In the genomic region with DNA sequence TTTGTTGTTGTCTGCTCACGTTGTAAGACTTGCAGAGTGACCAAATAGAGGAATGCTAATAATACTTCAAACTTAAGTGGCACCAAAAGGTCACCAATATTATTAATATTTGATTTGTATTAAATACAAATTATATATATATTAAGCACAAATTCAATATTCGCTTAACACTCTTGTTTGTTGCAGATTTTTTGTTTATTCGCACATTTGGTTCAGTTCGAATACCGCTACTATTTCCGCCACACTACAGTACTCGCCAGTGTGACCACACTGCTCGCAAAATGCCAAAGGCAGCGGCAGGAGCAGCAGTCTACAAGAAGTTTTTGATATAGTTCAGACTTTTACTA, we compare ENCODE assay signal across 5 fruit fly cellular contexts.
TF ChIP-seq lines count a peak whose summit lies in the region.

Gene Max, minus strand, starts transcription at position 44 of the 347 bp plus-strand sequence.

TF ChIP-seq in whole organism, adult, 20 proteins besides CTCF, POLR2A, EP300 and RAD21 (continued from another document):
- TF ChIP-seq toe (GFP tag; optimal IDR thresholded peaks at IDR 0.05; lab: Kevin White, UChicago) (no peak), CG33017 (tag; optimal IDR thresholded peaks at IDR 0.05; lab: Kevin White, UChicago) (peak; percentile 77), CG14711 (tag; optimal IDR thresholded peaks at IDR 0.05; lab: Kevin White, UChicago) (peak; percentile 77)

TF ChIP-seq in whole organism, embryonic, 481 proteins besides CTCF, POLR2A, EP300 and RAD21 (continued from another document and continues in another):
- peak; percentile 72 for TF ChIP-seq tgo (GFP tag; IDR thresholded peaks at IDR 0.05; lab: Robert Waterston, UW)
- TF ChIP-seq Hr51 (GFP tag; optimal IDR thresholded peaks at IDR 0.05; lab: Kevin White, UChicago), result peak in 1 of 2 experiments; percentile 82
- no peak for TF ChIP-seq trh (GFP tag; optimal IDR thresholded peaks at IDR 0.05; lab: Kevin White, UChicago)
- no peak for TF ChIP-seq ash1 (GFP tag; optimal IDR thresholded peaks at IDR 0.05; lab: Kevin White, UChicago)
- TF ChIP-seq Eip74EF (GFP tag; optimal IDR thresholded peaks at IDR 0.05; lab: Kevin White, UChicago), result no peak
- peak; percentile 35; the same call in 1 of the 2 replicates for TF ChIP-seq Drgx (GFP tag; IDR thresholded peaks at IDR 0.05; lab: Robert Waterston, UW)
- TF ChIP-seq odd (GFP tag; optimal IDR thresholded peaks at IDR 0.05; lab: Kevin White, UChicago), result peak; percentile 48
- 0 out of 3 replicates have a peak, but pooled peaks have one; percentile 32 for TF ChIP-seq CG11093 (GFP tag; IDR thresholded peaks at IDR 0.05; lab: Robert Waterston, UW)
- peak; percentile 43 for TF ChIP-seq Six4 (GFP tag; optimal IDR thresholded peaks at IDR 0.05; lab: Kevin White, UChicago)
- peak; percentile 25 for TF ChIP-seq vfl (GFP tag; optimal IDR thresholded peaks at IDR 0.05; lab: Kevin White, UChicago)
- no peak for TF ChIP-seq CkIIα-i1 (GFP tag; IDR thresholded peaks at IDR 0.05; lab: Robert Waterston, UW)
- TF ChIP-seq Blimp-1 (GFP tag; optimal IDR thresholded peaks at IDR 0.05; lab: Kevin White, UChicago), result peak; percentile 70
- TF ChIP-seq jing (GFP tag; optimal IDR thresholded peaks at IDR 0.05; lab: Kevin White, UChicago), result no peak
- peak; percentile 73 for TF ChIP-seq CG10654 (GFP tag; optimal IDR thresholded peaks at IDR 0.05; lab: Kevin White, UChicago)
- TF ChIP-seq Mes4 (GFP tag; optimal IDR thresholded peaks at IDR 0.05; lab: Kevin White, UChicago), result no peak
- TF ChIP-seq p53 (GFP tag; optimal IDR thresholded peaks at IDR 0.05; lab: Kevin White, UChicago), result no peak
- TF ChIP-seq CG12104 (GFP tag; optimal IDR thresholded peaks at IDR 0.05; lab: Kevin White, UChicago), result peak; percentile 63
- TF ChIP-seq ro (GFP tag; IDR thresholded peaks at IDR 0.05; lab: Robert Waterston, UW), result no peak
- TF ChIP-seq zen (tag; optimal IDR thresholded peaks at IDR 0.05; lab: Kevin White, UChicago), result peak; percentile 45
- no peak for TF ChIP-seq CG8944 (GFP tag; optimal IDR thresholded peaks at IDR 0.05; lab: Kevin White, UChicago)
- TF ChIP-seq cwo (GFP tag; optimal IDR thresholded peaks at IDR 0.05; lab: Kevin White, UChicago), result no peak
- TF ChIP-seq Bgb (GFP tag; IDR thresholded peaks at IDR 0.05; lab: Robert Waterston, UW; ENCODE audit: partially characterized antibody), result no peak
- TF ChIP-seq CG3407 (GFP tag; optimal IDR thresholded peaks at IDR 0.05; lab: Kevin White, UChicago), result peak; percentile 43
- TF ChIP-seq Pdp1 (GFP tag; optimal IDR thresholded peaks at IDR 0.05; lab: Kevin White, UChicago), result peak in 1 of 2 experiments; percentile 8
- no peak for TF ChIP-seq cg (GFP tag; optimal IDR thresholded peaks at IDR 0.05; lab: Kevin White, UChicago)
- TF ChIP-seq CG9727 (GFP tag; optimal IDR thresholded peaks at IDR 0.05; lab: Kevin White, UChicago), result peak; percentile 58
- TF ChIP-seq slou (GFP tag; optimal IDR thresholded peaks at IDR 0.05; lab: Kevin White, UChicago), result peak; percentile 24
- peak; percentile 72 for TF ChIP-seq CG7839 (tag; optimal IDR thresholded peaks at IDR 0.05; lab: Kevin White, UChicago)
- TF ChIP-seq CG6765 (GFP tag; optimal IDR thresholded peaks at IDR 0.05; lab: Kevin White, UChicago), result peak; percentile 3
- TF ChIP-seq exex (tag; optimal IDR thresholded peaks at IDR 0.05; lab: Kevin White, UChicago), result peak; percentile 21
- no peak for TF ChIP-seq Lim3 (GFP tag; IDR thresholded peaks at IDR 0.05; lab: Robert Waterston, UW)

TF ChIP-seq in whole organism, prepupa, 60 proteins besides CTCF, POLR2A, EP300 and RAD21 (continued from another document and continues in another):
- TF ChIP-seq CG10669 (GFP tag; optimal IDR thresholded peaks at IDR 0.05; lab: Kevin White, UChicago) (peak; percentile 53), Blimp-1 (GFP tag; optimal IDR thresholded peaks at IDR 0.05; lab: Kevin White, UChicago) (peak; percentile 13), CG3919 (GFP tag; optimal IDR thresholded peaks at IDR 0.05; lab: Kevin White, UChicago) (peak; percentile 69), Lpt (GFP tag; optimal IDR thresholded peaks at IDR 0.05; lab: Kevin White, UChicago) (peak; percentile 42), Eip78C (GFP tag; lab: Kevin White, UChicago) (peak; percentile 88), spab (GFP tag; optimal IDR thresholded peaks at IDR 0.05; lab: Kevin White, UChicago) (no peak), esn (GFP tag; optimal IDR thresholded peaks at IDR 0.05; lab: Kevin White, UChicago) (peak; percentile 62), CG16779 (tag; optimal IDR thresholded peaks at IDR 0.05; lab: Kevin White, UChicago) (peak; percentile 13), CG8319 (GFP tag; optimal IDR thresholded peaks at IDR 0.05; lab: Kevin White, UChicago) (peak; percentile 100), fd85E (GFP tag; optimal IDR thresholded peaks at IDR 0.05; lab: Kevin White, UChicago) (no peak), Smox (GFP tag; optimal IDR thresholded peaks at IDR 0.05; lab: Kevin White, UChicago) (peak; percentile 41), dac (GFP tag; optimal IDR thresholded peaks at IDR 0.05; lab: Kevin White, UChicago) (peak; percentile 1), acj6 (GFP tag; optimal IDR thresholded peaks at IDR 0.05; lab: Kevin White, UChicago) (peak; percentile 71), vri (GFP tag; optimal IDR thresholded peaks at IDR 0.05; lab: Kevin White, UChicago) (no peak), fkh (GFP tag; optimal IDR thresholded peaks at IDR 0.05; lab: Kevin White, UChicago) (peak; percentile 32), CG9139 (GFP tag; optimal IDR thresholded peaks at IDR 0.05; lab: Kevin White, UChicago) (no peak), OdsH (GFP tag; optimal IDR thresholded peaks at IDR 0.05; lab: Kevin White, UChicago) (peak; percentile 68), CG10631 (GFP tag; optimal IDR thresholded peaks at IDR 0.05; lab: Kevin White, UChicago) (peak; percentile 65), Hr39 (GFP tag; optimal IDR thresholded peaks at IDR 0.05; lab: Kevin White, UChicago) (peak; percentile 36), CG11762 (GFP tag; optimal IDR thresholded peaks at IDR 0.05; lab: Kevin White, UChicago; ENCODE audit: insufficient read depth) (peak; percentile 6), pdm3 (GFP tag; optimal IDR thresholded peaks at IDR 0.05; lab: Kevin White, UChicago) (peak; percentile 41), Eip93F (GFP tag; optimal IDR thresholded peaks at IDR 0.05; lab: Kevin White, UChicago) (peak; percentile 66), Met (GFP tag; optimal IDR thresholded peaks at IDR 0.05; lab: Kevin White, UChicago) (peak; percentile 51), Sox102F (GFP tag; optimal IDR thresholded peaks at IDR 0.05; lab: Kevin White, UChicago) (peak; percentile 44), Sox14 (GFP tag; optimal IDR thresholded peaks at IDR 0.05; lab: Kevin White, UChicago) (peak; percentile 39), Gug (GFP tag; IDR thresholded peaks at IDR 0.05; lab: Robert Waterston, UW) (no peak), CG8119 (GFP tag; IDR thresholded peaks at IDR 0.05; lab: Robert Waterston, UW) (peak; percentile 31; the same call in 1 of the 3 replicates), CG6808 (GFP tag; optimal IDR thresholded peaks at IDR 0.05; lab: Kevin White, UChicago) (peak; percentile 30), CG11902 (GFP tag; optimal IDR thresholded peaks at IDR 0.05; lab: Kevin White, UChicago) (peak; percentile 31), CG6163 (GFP tag; IDR thresholded peaks at IDR 0.05; lab: Robert Waterston, UW) (peak; percentile 73), CG32006 (GFP tag; optimal IDR thresholded peaks at IDR 0.05; lab: Kevin White, UChicago) (peak; percentile 62), CG8632 (GFP tag; optimal IDR thresholded peaks at IDR 0.05; lab: Kevin White, UChicago) (peak; percentile 37)

TF ChIP-seq in whole organism, pupa, 21 proteins besides CTCF, POLR2A, EP300 and RAD21 (continued from another document):
- peak; percentile 40 for TF ChIP-seq CG34367 (tag; optimal IDR thresholded peaks at IDR 0.05; lab: Kevin White, UChicago)

TF ChIP-seq in whole organism, wandering third instar larva, 38 proteins besides CTCF, POLR2A, EP300 and RAD21 (continued from another document):
- TF ChIP-seq pan (optimal IDR thresholded peaks at IDR 0.05; lab: Kevin White, UChicago) (no peak), br (GFP tag; optimal IDR thresholded peaks at IDR 0.05; lab: Kevin White, UChicago) (peak; percentile 4), Hnf4 (GFP tag; optimal IDR thresholded peaks at IDR 0.05; lab: Kevin White, UChicago) (peak; percentile 37), psq (GFP tag; optimal IDR thresholded peaks at IDR 0.05; lab: Kevin White, UChicago) (peak; percentile 58), CG32264 (GFP tag; optimal IDR thresholded peaks at IDR 0.05; lab: Kevin White, UChicago) (no peak)
